Worm (Caenorhabditis elegans) whole organism, L4 larva: Measurements from ENCODE around the gene Y82E9BR.3.

Source experiments
- D1046.2 ChIP-seq: fragments of 200-800 bp; sonication (Bioruptor generic); IDR thresholded peaks from 2 replicates; pipeline ENCODE4 v1.3.6; 2022; ENCODE audit warnings: missing genetic modification characterization, missing compliant biosample characterization
- F26F4.8 ChIP-seq: fragments of 200-800 bp; sonication (Bioruptor generic); conservative IDR thresholded peaks from 2 replicates; pipeline ENCODE4 v1.3.6; 2022; ENCODE audit warnings: missing genetic modification characterization, missing compliant biosample characterization
- F44E2.7 ChIP-seq: fragments of 200-800 bp; sonication (Bioruptor generic); IDR thresholded peaks from 2 replicates; pipeline ENCODE4 v2.1.2; 2022; ENCODE audit warnings: missing genetic modification characterization, missing compliant biosample characterization
- R02D3.7 ChIP-seq: fragments of 150-350 bp; sonication (generic microtip); optimal IDR thresholded peaks from 3 replicates; lab custom pipeline; 2014; ENCODE audit warnings: missing biosample characterization, missing genetic modification characterization
- Y105C5A.15 ChIP-seq: fragments of 200-800 bp; sonication (Bioruptor generic); IDR thresholded peaks from 2 replicates; pipeline ENCODE4 v1.3.6; 2022; ENCODE audit warnings: missing genetic modification characterization, missing compliant biosample characterization
- Y48G9A.11 ChIP-seq: fragments of 200-800 bp; sonication (Bioruptor generic); IDR thresholded peaks from 2 replicates; pipeline ENCODE4 v1.3.6; 2022; ENCODE audit warnings: missing genetic modification reagents, missing genetic modification characterization, missing compliant biosample characterization
- Y5F2A.4 ChIP-seq: fragments of 200-800 bp; sonication (Bioruptor generic); optimal IDR thresholded peaks from 2 replicates; lab custom pipeline; 2018; ENCODE audit warnings: mild to moderate bottlenecking, missing genetic modification characterization, missing compliant biosample characterization
- Y75B8A.6 ChIP-seq: fragments of 200-800 bp; sonication (Bioruptor generic); IDR thresholded peaks from 2 replicates; pipeline ENCODE4 v1.3.6; 2022; ENCODE audit warnings: missing genetic modification reagents, missing genetic modification characterization, missing compliant biosample characterization
- ZK337.2 ChIP-seq: fragments of 200-800 bp; sonication (Bioruptor generic); IDR thresholded peaks from 2 replicates; pipeline ENCODE4 v1.3.6; 2022; ENCODE audit warnings: missing genetic modification reagents, missing genetic modification characterization, missing compliant biosample characterization
- ZK546.5 ChIP-seq, 2 experiments: sonication (generic microtip); optimal IDR thresholded peaks; 2 replicates each; lab custom pipeline; 2017; ENCODE audit warnings: missing biosample characterization in 2 of 2, missing genetic modification characterization in 2 of 2
- aha-1 ChIP-seq: fragments of 150-350 bp; peaks from one replicate; lab custom pipeline; 2014; ENCODE audit warnings: missing biosample characterization, missing genetic modification characterization
- aly-2 ChIP-seq: sonication (generic microtip); optimal IDR thresholded peaks from 2 replicates; lab custom pipeline; 2018; ENCODE audit warnings: missing biosample characterization, missing genetic modification characterization
- arid-1 ChIP-seq: fragments of 200-800 bp; sonication (Bioruptor generic); conservative IDR thresholded peaks from 2 replicates; pipeline ENCODE4 v1.3.6; 2022; ENCODE audit warnings: missing genetic modification reagents, missing genetic modification characterization, missing compliant biosample characterization
- ceh-20 ChIP-seq: fragments of 200-800 bp; sonication (Bioruptor generic); IDR thresholded peaks from 2 replicates; pipeline ENCODE4 v1.3.6; 2022; ENCODE audit warnings: missing genetic modification reagents, missing genetic modification characterization, missing compliant biosample characterization
- ceh-82 ChIP-seq: sonication (generic microtip); optimal IDR thresholded peaks from 2 replicates; lab custom pipeline; 2017; ENCODE audit warnings: missing biosample characterization, missing genetic modification characterization
- ces-1 ChIP-seq: fragments of 150-350 bp; sonication (generic microtip); optimal IDR thresholded peaks from 4 replicates; lab custom pipeline; 2014; ENCODE audit warnings: missing biosample characterization, missing genetic modification reagents, missing genetic modification characterization
- daf-16 ChIP-seq, 3 experiments: sonication (generic microtip); optimal IDR thresholded peaks; 2 replicates each; lab custom pipeline; 2016 to 2017; ENCODE audit warnings: missing genetic modification characterization in 3 of 3, missing genetic modification reagents in 3 of 3, mild to moderate bottlenecking in 2 of 3, missing compliant biosample characterization in 2 of 3, missing biosample characterization in 1 of 3, moderate library complexity in 1 of 3
- daf-19 ChIP-seq: fragments of 200-800 bp; sonication (Bioruptor generic); conservative IDR thresholded peaks from 2 replicates; pipeline ENCODE4 v1.3.6; 2022; ENCODE audit warnings: missing genetic modification characterization, missing compliant biosample characterization
- daf-8 ChIP-seq: fragments of 200-800 bp; sonication (Bioruptor generic); IDR thresholded peaks from 2 replicates; pipeline ENCODE4 v1.3.6; 2022; ENCODE audit warnings: missing genetic modification characterization, missing compliant biosample characterization
- dmd-6 ChIP-seq: fragments of 200-800 bp; sonication (Bioruptor generic); IDR thresholded peaks from 2 replicates; pipeline ENCODE4 v1.3.6; 2022; ENCODE audit warnings: missing genetic modification reagents, missing genetic modification characterization, missing compliant biosample characterization
- duxl-1 ChIP-seq: sonication (generic microtip); optimal IDR thresholded peaks from 2 replicates; lab custom pipeline; 2016; ENCODE audit warnings: mild to moderate bottlenecking, missing genetic modification characterization, moderate library complexity, missing compliant biosample characterization; ENCODE audit not compliant: poor library complexity
- egl-27 ChIP-seq: sonication (generic microtip); optimal IDR thresholded peaks from 3 replicates; lab custom pipeline; 2017; ENCODE audit warnings: missing biosample characterization, missing genetic modification reagents, missing genetic modification characterization
- egl-43 ChIP-seq: fragments of 200-800 bp; sonication (Bioruptor generic); IDR thresholded peaks from 2 replicates; pipeline ENCODE4 v1.3.6; 2022; ENCODE audit warnings: missing genetic modification reagents, missing genetic modification characterization, missing compliant biosample characterization
- fkh-10 ChIP-seq: fragments of 150-350 bp; optimal IDR thresholded peaks from 2 replicates; lab custom pipeline; 2014; ENCODE audit warnings: missing biosample characterization, missing genetic modification reagents, missing genetic modification characterization
- fos-1 ChIP-seq: fragments of 150-350 bp; optimal IDR thresholded peaks from 2 replicates; lab custom pipeline; 2014; ENCODE audit warnings: missing biosample characterization, missing genetic modification characterization
- hmg-1.1 ChIP-seq: fragments of 200-800 bp; sonication (Bioruptor generic); IDR thresholded peaks from 2 replicates; pipeline ENCODE4 v1.3.6; 2022; ENCODE audit warnings: missing genetic modification reagents, missing genetic modification characterization, missing compliant biosample characterization
- lim-7 ChIP-seq: fragments of 200-800 bp; sonication (Bioruptor generic); IDR thresholded peaks from 2 replicates; pipeline ENCODE4 v1.3.6; 2022; ENCODE audit warnings: missing genetic modification characterization, missing compliant biosample characterization
- lin-15B ChIP-seq: fragments of 150-350 bp; sonication (generic microtip); optimal IDR thresholded peaks from 3 replicates; lab custom pipeline; 2014; ENCODE audit warnings: missing biosample characterization, missing genetic modification characterization
- lin-38 ChIP-seq: fragments of 200-800 bp; sonication (Bioruptor generic); IDR thresholded peaks from 2 replicates; pipeline ENCODE4 v1.3.6; 2022; ENCODE audit warnings: missing genetic modification reagents, missing genetic modification characterization, missing compliant biosample characterization
- lin-39 ChIP-seq: fragments of 150-350 bp; optimal IDR thresholded peaks from 2 replicates; lab custom pipeline; 2014; ENCODE audit warnings: missing biosample characterization, missing genetic modification reagents, missing genetic modification characterization
- lir-3 ChIP-seq: sonication (generic microtip); optimal IDR thresholded peaks from 2 replicates; lab custom pipeline; 2016; ENCODE audit warnings: mild to moderate bottlenecking, missing genetic modification characterization, missing compliant biosample characterization
- lsy-2 ChIP-seq, 2 experiments: fragments of 150-350 bp in 1 of 2; sonication (generic microtip) in 1 of 2; optimal IDR thresholded peaks; 2 replicates each; lab custom pipeline; 2014 to 2017; ENCODE audit warnings: missing biosample characterization in 2 of 2, missing genetic modification characterization in 2 of 2
- mdt-29 ChIP-seq: fragments of 200-800 bp; sonication (Bioruptor generic); IDR thresholded peaks from 2 replicates; pipeline ENCODE4 v1.3.6; 2022; ENCODE audit warnings: missing genetic modification reagents, missing genetic modification characterization, missing compliant biosample characterization
- nhr-10 ChIP-seq: fragments of 150-350 bp; optimal IDR thresholded peaks from 2 replicates; lab custom pipeline; 2014; ENCODE audit warnings: missing biosample characterization, missing genetic modification characterization
- nhr-102 ChIP-seq: sonication (generic microtip); optimal IDR thresholded peaks from 2 replicates; lab custom pipeline; 2016; ENCODE audit warnings: mild to moderate bottlenecking, missing genetic modification characterization, moderate library complexity, missing compliant biosample characterization
- nhr-11 ChIP-seq: fragments of 150-350 bp; optimal IDR thresholded peaks from 2 replicates; lab custom pipeline; 2014; ENCODE audit warnings: missing biosample characterization, missing genetic modification characterization
- nhr-28 ChIP-seq: fragments of 150-350 bp; optimal IDR thresholded peaks from 2 replicates; lab custom pipeline; 2014; ENCODE audit warnings: missing biosample characterization, missing genetic modification characterization
- nhr-76 ChIP-seq: fragments of 150-350 bp; optimal IDR thresholded peaks from 2 replicates; lab custom pipeline; 2014; ENCODE audit warnings: missing biosample characterization, missing genetic modification characterization
- pha-4 ChIP-seq, 2 experiments: fragments of 150-350 bp in 1 of 2; fragments of 200-800 bp in 1 of 2; sonication (Bioruptor generic) in 1 of 2; IDR thresholded peaks in 1 of 2; optimal IDR thresholded peaks in 1 of 2; 2 replicates each; pipeline versions ENCODE4 v1.3.6 to Lab custom; 2014 to 2022; ENCODE audit warnings: missing genetic modification characterization in 2 of 2, missing genetic modification reagents in 2 of 2, missing biosample characterization in 1 of 2, missing compliant biosample characterization in 1 of 2
- rbr-2 ChIP-seq: sonication (generic microtip); optimal IDR thresholded peaks from 2 replicates; lab custom pipeline; 2016; ENCODE audit warnings: missing genotype, missing genetic modification characterization, missing compliant biosample characterization
- sdz-12 ChIP-seq: fragments of 200-800 bp; sonication (Bioruptor generic); optimal IDR thresholded peaks from 2 replicates; lab custom pipeline; 2018; ENCODE audit warnings: mild to moderate bottlenecking, missing genetic modification characterization, missing compliant biosample characterization
- skn-1 ChIP-seq: fragments of 150-350 bp; optimal IDR thresholded peaks from 2 replicates; lab custom pipeline; 2014; ENCODE audit warnings: missing biosample characterization, missing genetic modification characterization
- snpc-1.2 ChIP-seq: fragments of 200-800 bp; sonication (Bioruptor generic); IDR thresholded peaks from 2 replicates; pipeline ENCODE4 v1.3.6; 2022; ENCODE audit warnings: missing genetic modification reagents, missing genetic modification characterization, missing compliant biosample characterization
- snpc-4 ChIP-seq: fragments of 150-350 bp; optimal IDR thresholded peaks from 2 replicates; lab custom pipeline; 2014; ENCODE audit warnings: missing biosample characterization, missing genetic modification characterization
- spr-3 ChIP-seq: fragments of 200-800 bp; sonication (Bioruptor generic); optimal IDR thresholded peaks from 2 replicates; lab custom pipeline; 2018; ENCODE audit warnings: mild to moderate bottlenecking, missing genetic modification characterization, missing compliant biosample characterization
- tra-1 ChIP-seq: fragments of 200-800 bp; sonication (Bioruptor generic); IDR thresholded peaks from 2 replicates; pipeline ENCODE4 v1.3.6; 2022; ENCODE audit warnings: missing genetic modification reagents, missing genetic modification characterization, missing compliant biosample characterization
- unc-130 ChIP-seq: sonication (generic microtip); optimal IDR thresholded peaks from 2 replicates; lab custom pipeline; 2016; ENCODE audit warnings: missing genetic modification reagents, missing genetic modification characterization, missing compliant biosample characterization
- unc-62 ChIP-seq, 3 experiments: fragments of 150-350 bp in 1 of 3; sonication (generic microtip); optimal IDR thresholded peaks in 2 of 3; peaks in 1 of 3; 1 replicate in 1 of 3; 2 replicates in 2 of 3; lab custom pipeline; 2014 to 2017; ENCODE audit warnings: missing biosample characterization in 3 of 3, missing genetic modification characterization in 3 of 3, missing genetic modification reagents in 3 of 3, missing genotype in 1 of 3
- vab-7 ChIP-seq: fragments of 200-800 bp; sonication (Bioruptor generic); IDR thresholded peaks from 2 replicates; pipeline ENCODE4 v1.3.6; 2022; ENCODE audit warnings: missing genetic modification reagents, missing genetic modification characterization, missing compliant biosample characterization
- zip-2 ChIP-seq: fragments of 150-350 bp; optimal IDR thresholded peaks from 2 replicates; lab custom pipeline; 2014; ENCODE audit warnings: missing biosample characterization, missing genetic modification characterization
- ztf-11 ChIP-seq: fragments of 150-350 bp; optimal IDR thresholded peaks from 2 replicates; lab custom pipeline; 2014; ENCODE audit warnings: missing biosample characterization, missing genetic modification characterization
- ztf-7 ChIP-seq: fragments of 150-350 bp; optimal IDR thresholded peaks from 2 replicates; lab custom pipeline; 2014; ENCODE audit warnings: missing biosample characterization, missing genetic modification characterization

Gene Y82E9BR.3

DNA sequence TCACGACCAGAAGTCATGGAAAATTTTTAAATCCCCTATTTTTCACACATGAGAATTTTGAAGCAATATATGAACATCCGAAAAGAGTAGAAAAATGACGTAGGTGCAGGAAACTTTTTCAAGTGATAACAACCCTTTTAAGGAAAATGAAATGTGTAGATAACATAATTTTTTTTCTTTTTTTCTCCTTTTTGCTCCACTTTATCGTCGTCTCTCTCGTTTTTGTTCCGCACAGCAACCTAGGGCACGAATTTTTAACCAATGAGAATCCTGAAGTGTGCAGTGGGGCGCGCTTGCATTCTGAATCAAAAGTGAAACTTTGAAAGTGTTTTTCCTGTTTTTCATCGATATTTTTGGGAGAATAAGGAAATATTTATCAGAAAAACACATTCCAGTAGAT lies 26.2 kb upstream of the Y82E9BR.3 start (continued):
- TF ChIP-seq sdz-12 (GFP tag; lab: Kevin White, UChicago) = no peak
- TF ChIP-seq ztf-7 (tag; lab: Kevin White, UChicago) = no peak
- no peak for TF ChIP-seq snpc-4 (tag; lab: Kevin White, UChicago)
- TF ChIP-seq fkh-10 (GFP tag; lab: Kevin White, UChicago) = no peak
- TF ChIP-seq vab-7 (GFP tag; lab: Robert Waterston, UW) = no peak
- TF ChIP-seq ces-1 (GFP tag; lab: Kevin White, UChicago) = no peak
- no peak for TF ChIP-seq lir-3 (tag; lab: Kevin White, UChicago)
- TF ChIP-seq Y105C5A.15 (GFP tag; lab: Robert Waterston, UW) = no peak
- TF ChIP-seq daf-19 (GFP tag; lab: Robert Waterston, UW) = no peak
- TF ChIP-seq ceh-82 (tag; lab: Kevin White, UChicago) = no peak
- TF ChIP-seq unc-130 (GFP tag; lab: Kevin White, UChicago) = no peak
- TF ChIP-seq daf-8 (GFP tag; lab: Robert Waterston, UW) = no peak
- TF ChIP-seq aly-2 (tag; lab: Kevin White, UChicago) = no peak
- TF ChIP-seq aha-1 (tag; lab: Kevin White, UChicago) = no peak
- no peak for TF ChIP-seq spr-3 (GFP tag; lab: Kevin White, UChicago)
- TF ChIP-seq egl-43 (GFP tag; lab: Robert Waterston, UW) = no peak
- no peak for TF ChIP-seq duxl-1 (tag; lab: Kevin White, UChicago)
- TF ChIP-seq ZK546.5 (tag; optimal IDR thresholded peaks at IDR 0.05; lab: Kevin White, UChicago) = no peak
- peak; percentile 86 for TF ChIP-seq dmd-6
- no peak for TF ChIP-seq pha-4 (GFP tag; IDR thresholded peaks at IDR 0.05; lab: Robert Waterston, UW)
- TF ChIP-seq pha-4 (tag; optimal IDR thresholded peaks at IDR 0.05; lab: Kevin White, UChicago) = no peak
- no peak for TF ChIP-seq snpc-1.2 (GFP tag; lab: Robert Waterston, UW)
- TF ChIP-seq lin-39 (tag; lab: Kevin White, UChicago) = no peak
- no peak for TF ChIP-seq fos-1 (tag; lab: Kevin White, UChicago)
- TF ChIP-seq lsy-2 (tag; optimal IDR thresholded peaks at IDR 0.05; lab: Kevin White, UChicago) = no peak
- TF ChIP-seq F26F4.8 = no peak
- no peak for TF ChIP-seq arid-1 (GFP tag; lab: Robert Waterston, UW)
- no peak for TF ChIP-seq Y5F2A.4 (GFP tag; lab: Kevin White, UChicago)
- peak; percentile 85 for TF ChIP-seq lin-38 (GFP tag; lab: Robert Waterston, UW)
- peak; percentile 58 for TF ChIP-seq nhr-102
- no peak for TF ChIP-seq Y75B8A.6 (GFP tag; lab: Robert Waterston, UW)
- no peak for TF ChIP-seq ceh-20 (GFP tag; lab: Robert Waterston, UW)
- TF ChIP-seq daf-16 (GFP tag; optimal IDR thresholded peaks at IDR 0.05; lab: Kevin White, UChicago) = no peak
- TF ChIP-seq daf-16 (tag; optimal IDR thresholded peaks at IDR 0.05; lab: Kevin White, UChicago) = peak; percentile 58
- TF ChIP-seq lin-15B (tag; lab: Kevin White, UChicago) = no peak
- TF ChIP-seq unc-62 (GFP tag; optimal IDR thresholded peaks at IDR 0.05 in 1 of 2; lab: Kevin White, UChicago) = no peak
- TF ChIP-seq unc-62 (tag; optimal IDR thresholded peaks at IDR 0.05; lab: Kevin White, UChicago) = no peak
- TF ChIP-seq nhr-76 (tag; lab: Kevin White, UChicago) = no peak
- TF ChIP-seq nhr-10 = no peak
- no peak for TF ChIP-seq rbr-2 (tag; lab: Kevin White, UChicago)
- TF ChIP-seq mdt-29 (GFP tag; lab: Robert Waterston, UW) = no peak
- TF ChIP-seq zip-2 (tag; lab: Kevin White, UChicago) = no peak
- no peak for TF ChIP-seq ZK337.2 (GFP tag; lab: Robert Waterston, UW)
- no peak for TF ChIP-seq Y48G9A.11 (GFP tag; lab: Robert Waterston, UW)
- no peak for TF ChIP-seq ztf-11
- no peak for TF ChIP-seq F44E2.7
- TF ChIP-seq nhr-11 = no peak
- TF ChIP-seq tra-1 (GFP tag; lab: Robert Waterston, UW) = peak; percentile 42; the same call in 1 of the 2 replicates
- TF ChIP-seq hmg-1.1 (GFP tag; lab: Robert Waterston, UW) = no peak
- no peak for TF ChIP-seq skn-1 (tag; lab: Kevin White, UChicago)
- TF ChIP-seq nhr-28 (tag; lab: Kevin White, UChicago) = peak; percentile 71
- TF ChIP-seq R02D3.7 = no peak
- TF ChIP-seq egl-27 (tag; lab: Kevin White, UChicago) = no peak
- no peak for TF ChIP-seq D1046.2 (GFP tag; lab: Robert Waterston, UW)
- no peak for TF ChIP-seq lim-7 (GFP tag; lab: Robert Waterston, UW)
